Fruit fly (Drosophila melanogaster) S2 (cell line): ENCODE data around the gene Stip1.

ENCODE experiments used
- CG8478 ChIP-seq: fragments of >200 bp; optimal IDR thresholded peaks from 2 replicates; lab custom pipeline; 2018
- CTCF ChIP-seq, 2 experiments: fragments of >200 bp; optimal IDR thresholded peaks; 2 replicates each; lab custom pipeline; 2018

Stip1 gene

dm6 chr2L:346781-347180, 51.9 kb downstream of the Stip1 start:
- no peak for TF ChIP-seq CTCF (optimal IDR thresholded peaks at IDR 0.05; lab: Kevin White, UChicago)
- TF ChIP-seq CG8478 (lab: Kevin White, UChicago), result no peak
